Fruit fly (Drosophila melanogaster): Measurements from ENCODE around the gene CG3339.

CG3339 gene

DNA sequence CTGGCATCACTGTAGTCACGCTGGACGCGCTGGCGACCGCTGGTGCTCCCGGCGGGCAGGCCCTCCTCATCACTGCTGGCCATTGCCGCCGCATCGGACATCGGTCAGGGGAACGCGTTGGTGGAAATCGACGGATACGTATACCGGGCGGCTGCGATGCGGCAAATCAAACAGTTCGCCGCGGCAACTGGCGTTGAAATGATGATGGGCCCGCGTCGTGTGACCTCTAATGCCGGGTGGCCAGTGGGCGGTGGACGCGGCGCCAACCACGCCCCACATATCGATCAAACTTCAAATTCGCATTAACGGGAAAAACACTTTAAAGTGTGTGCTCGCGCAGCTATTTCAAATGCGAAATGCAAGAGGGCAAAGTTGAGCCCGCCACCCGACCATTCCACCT, at the start of gene CG3339:
Gene CG3339, minus strand, starts transcription at position 101 of the 400 bp plus-strand sequence.
- TF ChIP-seq Mnt (GFP tag; optimal IDR thresholded peaks at IDR 0.05) = no peak
- no peak for TF ChIP-seq CG33017 (tag; optimal IDR thresholded peaks at IDR 0.05)
- TF ChIP-seq CG12768 (GFP tag; optimal IDR thresholded peaks at IDR 0.05) = no peak
- TF ChIP-seq pad (GFP tag; optimal IDR thresholded peaks at IDR 0.05) = no peak
- TF ChIP-seq ovo (GFP tag; optimal IDR thresholded peaks at IDR 0.05) = no peak
- no peak for TF ChIP-seq CG1620 (GFP tag; optimal IDR thresholded peaks at IDR 0.05)
- no peak for TF ChIP-seq kay (GFP tag; ENCODE audit: borderline replicate concordance)
- TF ChIP-seq CG7045 (GFP tag; optimal IDR thresholded peaks at IDR 0.05) = no peak
- no peak for TF ChIP-seq Crg-1 (GFP tag; optimal IDR thresholded peaks at IDR 0.05)
- no peak for TF ChIP-seq CG7101 (tag; optimal IDR thresholded peaks at IDR 0.05)
- no peak for TF ChIP-seq toe (GFP tag; optimal IDR thresholded peaks at IDR 0.05)
- no peak for TF ChIP-seq cic (GFP tag; optimal IDR thresholded peaks at IDR 0.05)
- no peak for TF ChIP-seq CG14711 (tag; optimal IDR thresholded peaks at IDR 0.05)

- TF ChIP-seq CG1620 (GFP tag; optimal IDR thresholded peaks at IDR 0.05) = no peak
These were observed 46.5 kb upstream of the CG3339 start, which contains the start of gene CG46335 for dm6 chr3R:27368617-27369016. Gene CG46335 (minus strand): TSS chr3R:27368717.

DNA sequence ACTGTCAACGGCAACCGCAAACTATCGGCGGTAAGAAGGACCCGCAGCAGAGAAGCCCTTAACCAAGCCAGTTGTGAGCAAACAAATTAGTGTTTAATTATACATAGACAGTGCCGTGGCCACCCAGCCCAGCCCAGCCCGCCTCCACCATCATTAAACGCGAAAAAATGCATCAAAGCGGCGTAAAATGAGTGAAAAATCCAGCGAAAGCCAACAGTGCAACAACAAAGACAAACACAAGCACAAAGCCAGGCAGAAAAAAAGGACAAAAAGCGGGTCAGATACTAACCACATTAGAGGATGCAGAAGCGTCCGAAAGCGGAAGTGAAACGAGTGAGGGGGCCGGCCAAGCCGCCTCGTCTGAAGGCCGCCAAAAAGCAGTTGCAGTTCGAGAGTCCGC, 18.2 kb upstream of the CG3339 start, which contains the start of gene CG42534:
Gene CG42534, plus strand, starts transcription at position 301 of the 400 bp plus-strand sequence.
- no peak for TF ChIP-seq CG5204 (GFP tag; optimal IDR thresholded peaks at IDR 0.05)
- no peak for TF ChIP-seq CG7045 (GFP tag; optimal IDR thresholded peaks at IDR 0.05)
- no peak for TF ChIP-seq cnc (optimal IDR thresholded peaks at IDR 0.05)
- no peak for TF ChIP-seq Hr96 (GFP tag; optimal IDR thresholded peaks at IDR 0.05)
- no peak for TF ChIP-seq CG14711 (tag; optimal IDR thresholded peaks at IDR 0.05)
- no peak for TF ChIP-seq kay (GFP tag; ENCODE audit: borderline replicate concordance)
- no peak for TF ChIP-seq CG11617 (GFP tag; optimal IDR thresholded peaks at IDR 0.05)
- TF ChIP-seq Mnt (GFP tag; optimal IDR thresholded peaks at IDR 0.05) = no peak
- no peak for TF ChIP-seq ovo (GFP tag; optimal IDR thresholded peaks at IDR 0.05)
- TF ChIP-seq tj (GFP tag; optimal IDR thresholded peaks at IDR 0.05) = no peak
- no peak for TF ChIP-seq CG1620 (GFP tag; optimal IDR thresholded peaks at IDR 0.05)
- no peak for TF ChIP-seq pad (GFP tag; optimal IDR thresholded peaks at IDR 0.05)
- no peak for TF ChIP-seq bab1 (GFP tag; optimal IDR thresholded peaks at IDR 0.05)
- TF ChIP-seq cic (GFP tag; optimal IDR thresholded peaks at IDR 0.05) = no peak
- no peak for TF ChIP-seq Clk (GFP tag; optimal IDR thresholded peaks at IDR 0.05)

DNA sequence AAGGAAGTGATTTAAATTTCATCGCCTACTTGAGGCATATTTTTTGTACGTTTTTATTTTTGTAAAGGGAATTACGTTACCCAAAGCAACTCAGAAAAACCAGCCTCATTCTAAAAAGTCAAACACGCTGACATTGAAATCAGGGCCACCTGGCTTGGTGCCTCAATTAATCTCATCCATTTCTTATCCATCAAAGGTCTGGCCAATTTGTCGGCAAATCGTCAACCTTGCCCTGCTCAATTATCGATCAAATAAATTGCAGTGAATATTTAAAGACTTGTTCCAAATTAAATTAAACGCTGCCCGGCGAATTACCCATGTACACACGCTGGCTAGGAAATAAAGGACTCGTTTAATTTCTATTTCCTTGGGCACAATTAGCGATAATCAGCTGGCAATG, 8.7 kb upstream of the CG3339 start, which contains the start of gene CG3330:
Gene CG3330, minus strand, starts transcription at position 101 of the 400 bp plus-strand sequence.
- no peak for TF ChIP-seq CG11617 (GFP tag; optimal IDR thresholded peaks at IDR 0.05)
- TF ChIP-seq CG1620 (GFP tag; optimal IDR thresholded peaks at IDR 0.05) = no peak
- TF ChIP-seq ovo (GFP tag; optimal IDR thresholded peaks at IDR 0.05) = no peak
- no peak for TF ChIP-seq cnc (optimal IDR thresholded peaks at IDR 0.05)
- TF ChIP-seq kay (GFP tag; ENCODE audit: borderline replicate concordance) = no peak
- TF ChIP-seq Hr96 (GFP tag; optimal IDR thresholded peaks at IDR 0.05) = no peak
- TF ChIP-seq Mnt (GFP tag; optimal IDR thresholded peaks at IDR 0.05) = no peak
- no peak for TF ChIP-seq CG12768 (GFP tag; optimal IDR thresholded peaks at IDR 0.05)
- no peak for TF ChIP-seq CG5204 (GFP tag; optimal IDR thresholded peaks at IDR 0.05)
- TF ChIP-seq CG7045 (GFP tag; optimal IDR thresholded peaks at IDR 0.05) = no peak
- TF ChIP-seq bab1 (GFP tag; optimal IDR thresholded peaks at IDR 0.05) = no peak

DNA sequence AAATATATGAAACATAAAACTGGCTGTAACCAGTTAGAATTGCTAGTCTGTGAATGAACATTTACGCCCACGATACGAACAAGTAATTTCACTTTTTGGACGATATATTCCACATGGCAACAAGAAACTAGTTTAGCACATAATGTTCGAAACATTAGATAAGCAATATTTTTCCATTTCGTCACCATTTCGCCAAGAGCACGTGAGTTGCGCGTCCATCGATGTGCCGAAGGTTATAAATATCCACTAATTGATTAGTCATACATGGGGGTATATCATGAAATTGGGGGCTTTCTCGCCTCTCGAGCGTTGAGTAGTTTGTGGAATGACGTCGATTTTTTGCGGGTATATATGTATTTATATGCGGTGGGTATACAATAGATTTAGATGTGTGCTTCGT, 28.0 kb downstream of the CG3339 start:
- TF ChIP-seq CG7101 (tag; optimal IDR thresholded peaks at IDR 0.05) (no peak), CG11617 (GFP tag; optimal IDR thresholded peaks at IDR 0.05) (no peak), CG33017 (tag; optimal IDR thresholded peaks at IDR 0.05) (no peak), cic (GFP tag; optimal IDR thresholded peaks at IDR 0.05) (no peak), Mnt (GFP tag; optimal IDR thresholded peaks at IDR 0.05) (no peak)

- TF ChIP-seq cnc (optimal IDR thresholded peaks at IDR 0.05) (no peak), pad (GFP tag; optimal IDR thresholded peaks at IDR 0.05) (no peak), CG14711 (tag; optimal IDR thresholded peaks at IDR 0.05) (no peak), cic (GFP tag; optimal IDR thresholded peaks at IDR 0.05) (no peak), toe (GFP tag; optimal IDR thresholded peaks at IDR 0.05) (no peak), CG12768 (GFP tag; optimal IDR thresholded peaks at IDR 0.05) (no peak), CG7045 (GFP tag; optimal IDR thresholded peaks at IDR 0.05) (no peak), CG33017 (tag; optimal IDR thresholded peaks at IDR 0.05) (no peak), ovo (GFP tag; optimal IDR thresholded peaks at IDR 0.05) (no peak), CG7101 (tag; optimal IDR thresholded peaks at IDR 0.05) (no peak), kay (GFP tag; ENCODE audit: borderline replicate concordance) (no peak), CG5204 (GFP tag; optimal IDR thresholded peaks at IDR 0.05) (no peak), bab1 (GFP tag; optimal IDR thresholded peaks at IDR 0.05) (no peak), Crg-1 (GFP tag; optimal IDR thresholded peaks at IDR 0.05) (no peak), CG1620 (GFP tag; optimal IDR thresholded peaks at IDR 0.05) (no peak), tj (GFP tag; optimal IDR thresholded peaks at IDR 0.05) (no peak), CG11617 (GFP tag; optimal IDR thresholded peaks at IDR 0.05) (no peak), Clk (GFP tag; optimal IDR thresholded peaks at IDR 0.05) (no peak)
These were observed 29.1 kb downstream of the CG3339 start for dm6 chr3R:27293065-27293464.

dm6 chr3R:27292159-27292880, 29.8 kb downstream of the CG3339 start, which contains the start of gene CG3348:
Gene CG3348 (minus strand): TSS chr3R:27292209.
- TF ChIP-seq kay (GFP tag; ENCODE audit: borderline replicate concordance) = no peak
- TF ChIP-seq CG1620 (GFP tag; optimal IDR thresholded peaks at IDR 0.05) = peak; percentile 3
- peak; percentile 24 for TF ChIP-seq pad (GFP tag; optimal IDR thresholded peaks at IDR 0.05)
- peak; percentile 5 for TF ChIP-seq bab1 (GFP tag; optimal IDR thresholded peaks at IDR 0.05)
- TF ChIP-seq Hr96 (GFP tag; optimal IDR thresholded peaks at IDR 0.05) = no peak
- no peak for TF ChIP-seq Crg-1 (GFP tag; optimal IDR thresholded peaks at IDR 0.05)
- TF ChIP-seq CG7101 (tag; optimal IDR thresholded peaks at IDR 0.05) = peak; percentile 71
- peak; percentile 68 for TF ChIP-seq CG11617 (GFP tag; optimal IDR thresholded peaks at IDR 0.05)
- TF ChIP-seq CG5204 (GFP tag; optimal IDR thresholded peaks at IDR 0.05) = peak; percentile 53
- no peak for TF ChIP-seq cic (GFP tag; optimal IDR thresholded peaks at IDR 0.05)
- TF ChIP-seq tj (GFP tag; optimal IDR thresholded peaks at IDR 0.05) = peak; percentile 30
- peak; percentile 7 for TF ChIP-seq Clk (GFP tag; optimal IDR thresholded peaks at IDR 0.05)
- peak; percentile 49 for TF ChIP-seq CG33017 (tag; optimal IDR thresholded peaks at IDR 0.05)
- peak; percentile 57 for TF ChIP-seq CG12768 (GFP tag; optimal IDR thresholded peaks at IDR 0.05)
- no peak for TF ChIP-seq cnc (optimal IDR thresholded peaks at IDR 0.05)
- no peak for TF ChIP-seq Mnt (GFP tag; optimal IDR thresholded peaks at IDR 0.05)
- peak; percentile 47 for TF ChIP-seq ovo (GFP tag; optimal IDR thresholded peaks at IDR 0.05)
- TF ChIP-seq toe (GFP tag; optimal IDR thresholded peaks at IDR 0.05) = peak; percentile 32
- TF ChIP-seq CG7045 (GFP tag; optimal IDR thresholded peaks at IDR 0.05) = peak; percentile 38
- peak; percentile 69 for TF ChIP-seq CG14711 (tag; optimal IDR thresholded peaks at IDR 0.05)

Data from whole organism, adult.